Worm (Caenorhabditis elegans) whole organism, young adult: ENCODE measurements around the gene ddr-2.
A peak's percentile ranks its signal among the peaks of the same experiment; 100 is the strongest.

Experiments used
- C17E4.6 ChIP-seq: fragments of 200-800 bp; sonication (Bioruptor generic); IDR thresholded peaks from 2 replicates; pipeline ENCODE4 v1.3.6; 2022; ENCODE audit warnings: missing genetic modification reagents, missing genetic modification characterization, missing compliant biosample characterization
- F55B11.4 ChIP-seq: sonication (generic microtip); optimal IDR thresholded peaks from 2 replicates; lab custom pipeline; 2016; ENCODE audit warnings: missing compliant biosample characterization, missing genetic modification characterization, borderline replicate concordance; ENCODE audit not compliant: insufficient read depth
- F57A8.1 ChIP-seq: fragments of 200-800 bp; sonication (Bioruptor generic); optimal IDR thresholded peaks from 2 replicates; lab custom pipeline; 2018; ENCODE audit warnings: mild to moderate bottlenecking, missing genetic modification characterization, moderate library complexity, missing compliant biosample characterization
- K11D2.4 ChIP-seq: fragments of 200-800 bp; sonication (Bioruptor generic); IDR thresholded peaks from 2 replicates; pipeline ENCODE4 v1.3.6; 2022; ENCODE audit warnings: missing genetic modification reagents, missing genetic modification characterization, missing compliant biosample characterization
- T26A5.8 ChIP-seq: sonication (generic microtip); optimal IDR thresholded peaks from 2 replicates; lab custom pipeline; 2016; ENCODE audit warnings: missing genetic modification characterization, missing compliant biosample characterization
- Y53F4B.3 ChIP-seq: fragments of 200-800 bp; sonication (Bioruptor generic); IDR thresholded peaks from 2 replicates; pipeline ENCODE4 v1.3.6; 2022; ENCODE audit warnings: missing genetic modification reagents, missing genetic modification characterization, missing compliant biosample characterization
- Y56A3A.18 ChIP-seq: fragments of 200-800 bp; sonication (Bioruptor generic); IDR thresholded peaks from 2 replicates; pipeline ENCODE4 v1.3.6; 2022; ENCODE audit warnings: missing genetic modification reagents, missing genetic modification characterization, missing compliant biosample characterization
- ZK185.1 ChIP-seq: sonication (generic microtip); optimal IDR thresholded peaks from 2 replicates; lab custom pipeline; 2016; ENCODE audit warnings: mild to moderate bottlenecking, missing genetic modification characterization, missing compliant biosample characterization; ENCODE audit not compliant: poor library complexity, severe bottlenecking
- chd-7 ChIP-seq: sonication (generic microtip); optimal IDR thresholded peaks from 2 replicates; lab custom pipeline; 2016; ENCODE audit warnings: mild to moderate bottlenecking, missing genetic modification characterization, moderate library complexity, missing compliant biosample characterization
- nhr-90 ChIP-seq: sonication (generic microtip); optimal IDR thresholded peaks from 2 replicates; lab custom pipeline; 2016; ENCODE audit warnings: missing genotype, mild to moderate bottlenecking, missing genetic modification characterization, missing compliant biosample characterization
- pbrm-1 ChIP-seq: fragments of 200-800 bp; sonication (Bioruptor generic); IDR thresholded peaks from 2 replicates; pipeline ENCODE4 v1.3.6; 2022; ENCODE audit warnings: missing genetic modification reagents, missing genetic modification characterization, missing compliant biosample characterization
- rpc-1 ChIP-seq, 2 experiments: fragments of 150-350 bp in 1 of 2; sonication (generic microtip) in 1 of 2; optimal IDR thresholded peaks; 2 replicates each; lab custom pipeline; 2014 to 2018; ENCODE audit warnings: missing biosample characterization in 1 of 2, missing genetic modification characterization in 1 of 2, missing genetic modification reagents in 1 of 2, missing genotype in 1 of 2
- tbp1 ChIP-seq: fragments of 200-800 bp; sonication (Bioruptor generic); optimal IDR thresholded peaks from 2 replicates; lab custom pipeline; 2018; ENCODE audit warnings: mild to moderate bottlenecking, missing genetic modification characterization, missing compliant biosample characterization
- unc-130 ChIP-seq: sonication (generic microtip); optimal IDR thresholded peaks from 2 replicates; lab custom pipeline; 2016; ENCODE audit warnings: missing genetic modification reagents, missing genetic modification characterization, missing compliant biosample characterization

Gene ddr-2

DNA sequence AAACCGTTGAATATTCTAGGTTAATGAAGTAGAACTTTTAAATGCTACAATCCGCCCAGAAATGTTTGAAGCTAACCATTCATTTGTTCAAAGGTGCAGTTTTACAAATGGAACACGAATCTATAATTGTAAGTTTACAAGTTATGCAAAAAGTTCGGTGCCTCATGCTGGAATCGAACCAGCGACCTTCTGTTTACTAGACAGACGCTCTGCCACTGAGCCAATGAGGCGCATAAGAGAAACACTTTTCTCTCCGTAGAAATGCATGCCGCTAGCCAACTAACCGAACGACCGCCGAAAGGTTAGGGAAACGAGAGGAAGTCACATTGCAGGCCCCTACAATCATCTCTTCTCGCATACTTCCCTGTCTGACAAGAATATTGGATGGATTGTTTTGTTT, 56.1 kb downstream of the ddr-2 start (continued):
- no peak for TF ChIP-seq T26A5.8 (tag; lab: Kevin White, UChicago)
- peak; percentile 54 for TF ChIP-seq unc-130 (GFP tag; lab: Kevin White, UChicago)
- TF ChIP-seq C17E4.6 (GFP tag; lab: Robert Waterston, UW) = no peak
- peak; percentile 94 for TF ChIP-seq rpc-1 (optimal IDR thresholded peaks at IDR 0.05; lab: Kevin White, UChicago)
- peak; percentile 91 for TF ChIP-seq rpc-1 (tag; optimal IDR thresholded peaks at IDR 0.05; lab: Kevin White, UChicago)
- peak; percentile 83 for TF ChIP-seq ZK185.1 (tag; lab: Kevin White, UChicago)
- TF ChIP-seq nhr-90 (tag; lab: Kevin White, UChicago) = peak; percentile 78
- peak; percentile 97 for TF ChIP-seq tbp1 (GFP tag; lab: Kevin White, UChicago)
- TF ChIP-seq pbrm-1 (GFP tag; lab: Robert Waterston, UW) = peak; percentile 80
- TF ChIP-seq Y53F4B.3 (GFP tag; lab: Robert Waterston, UW) = no peak
- TF ChIP-seq F55B11.4 = no peak
- TF ChIP-seq F57A8.1 (GFP tag; lab: Kevin White, UChicago) = peak; percentile 59
- peak; percentile 78 for TF ChIP-seq chd-7 (tag; lab: Kevin White, UChicago)
- peak; percentile 67 for TF ChIP-seq K11D2.4 (GFP tag; lab: Robert Waterston, UW)
- peak; percentile 72; the same call in 1 of the 2 replicates for TF ChIP-seq Y56A3A.18 (GFP tag; lab: Robert Waterston, UW)
- TF ChIP-seq, all 124 proteins: peak for 85
